Fruit fly (Drosophila melanogaster): ENCODE measurements around the gene CG8664.

dm6 chrX:17285069-17285468 is 2.5 kb upstream of the CG8664 start:
- TF ChIP-seq psq (optimal IDR thresholded peaks at IDR 0.05) = no peak
- TF ChIP-seq CG8478 (optimal IDR thresholded peaks at IDR 0.05) = no peak
- TF ChIP-seq EcR (GFP tag; optimal IDR thresholded peaks at IDR 0.05) = no peak
- no peak for TF ChIP-seq Dll (optimal IDR thresholded peaks at IDR 0.05)
- TF ChIP-seq pan (optimal IDR thresholded peaks at IDR 0.05) = no peak
- TF ChIP-seq usp (GFP tag; optimal IDR thresholded peaks at IDR 0.05) = no peak

All from whole organism.